Fruit fly (Drosophila melanogaster): Measurements from ENCODE around the gene Cpr78Cc.
A peak's percentile ranks its signal among the peaks of the same experiment; 100 is the strongest.

Cpr78Cc gene

dm6 chr3L:21267862-21268385, 32.5 kb upstream of the Cpr78Cc start, which contains the start of gene CG9391 (continued):
- TF ChIP-seq CG9797 (GFP tag; optimal IDR thresholded peaks at IDR 0.05): no peak
- TF ChIP-seq tll (GFP tag; optimal IDR thresholded peaks at IDR 0.05): no peak
- TF ChIP-seq Bteb2 (GFP tag; optimal IDR thresholded peaks at IDR 0.05): no peak
- peak; percentile 7; the same call in 1 of the 2 replicates for TF ChIP-seq CG13287 (GFP tag; IDR thresholded peaks at IDR 0.05; ENCODE audit: partially characterized antibody)
- TF ChIP-seq sob (GFP tag; IDR thresholded peaks at IDR 0.05): no peak
- TF ChIP-seq CG3847 (GFP tag; IDR thresholded peaks at IDR 0.05): no peak
- no peak for TF ChIP-seq CG32767 (GFP tag; IDR thresholded peaks at IDR 0.05)
- no peak for TF ChIP-seq ssp (GFP tag; IDR thresholded peaks at IDR 0.05)
- TF ChIP-seq Nf-YC (tag; optimal IDR thresholded peaks at IDR 0.05): peak; percentile 70
- TF ChIP-seq fd96Cb (tag; optimal IDR thresholded peaks at IDR 0.05): no peak
- no peak for TF ChIP-seq HLH54F (GFP tag; optimal IDR thresholded peaks at IDR 0.05)
- TF ChIP-seq CG34224 (GFP tag; IDR thresholded peaks at IDR 0.05; ENCODE audit: partially characterized antibody): no peak
- TF ChIP-seq usp (GFP tag; optimal IDR thresholded peaks at IDR 0.05): no peak
- no peak for TF ChIP-seq ro (GFP tag; IDR thresholded peaks at IDR 0.05)
- TF ChIP-seq chm (GFP tag; IDR thresholded peaks at IDR 0.05): no peak
- TF ChIP-seq caup (GFP tag; optimal IDR thresholded peaks at IDR 0.05; ENCODE audit: severe bottlenecking): no peak
- TF ChIP-seq inv (GFP tag; IDR thresholded peaks at IDR 0.05; ENCODE audit: partially characterized antibody): no peak
- no peak for TF ChIP-seq CG17328 (GFP tag; IDR thresholded peaks at IDR 0.05)
- no peak for TF ChIP-seq CG6854 (GFP tag; optimal IDR thresholded peaks at IDR 0.05)
- TF ChIP-seq CG7963 (GFP tag; IDR thresholded peaks at IDR 0.05; ENCODE audit: partially characterized antibody): no peak
- TF ChIP-seq CG2875 (GFP tag; optimal IDR thresholded peaks at IDR 0.05): no peak
- no peak for TF ChIP-seq CG2199 (GFP tag; IDR thresholded peaks at IDR 0.05)
- TF ChIP-seq unc-4 (GFP tag; IDR thresholded peaks at IDR 0.05; ENCODE audit: partially characterized antibody): no peak
- TF ChIP-seq Awh (GFP tag; IDR thresholded peaks at IDR 0.05): no peak
- peak; percentile 33 for TF ChIP-seq pzg (GFP tag; optimal IDR thresholded peaks at IDR 0.05)
- TF ChIP-seq crol (GFP tag; IDR thresholded peaks at IDR 0.05): no peak

dm6 chr3L:21270480-21270879, 29.9 kb upstream of the Cpr78Cc start, which contains the start of gene CG9389:
CG9389 (minus strand) TSS chr3L:21270580.
- TF ChIP-seq Awh (GFP tag; IDR thresholded peaks at IDR 0.05): no peak
- no peak for TF ChIP-seq onecut (GFP tag; IDR thresholded peaks at IDR 0.05)
- no peak for TF ChIP-seq MTF-1 (GFP tag; optimal IDR thresholded peaks at IDR 0.05; ENCODE audit: borderline replicate concordance)
- TF ChIP-seq slbo (GFP tag; IDR thresholded peaks at IDR 0.05): no peak
- no peak for TF ChIP-seq dmrt11E (tag; optimal IDR thresholded peaks at IDR 0.05)
- TF ChIP-seq Jarid2 (GFP tag; optimal IDR thresholded peaks at IDR 0.05): no peak

dm6 chr3L:21273504-21273903, 26.9 kb upstream of the Cpr78Cc start:
- peak; percentile 66 for TF ChIP-seq Ets65A (GFP tag)
- no peak for TF ChIP-seq CG12769 (tag; optimal IDR thresholded peaks at IDR 0.05)
- no peak for TF ChIP-seq HmgZ (tag; optimal IDR thresholded peaks at IDR 0.05)
- peak; percentile 9 for TF ChIP-seq Med (GFP tag)
- no peak for TF ChIP-seq tup (GFP tag; optimal IDR thresholded peaks at IDR 0.05)
- TF ChIP-seq dysf (GFP tag; IDR thresholded peaks at IDR 0.05): no peak
- TF ChIP-seq NC2β (GFP tag; optimal IDR thresholded peaks at IDR 0.05): no peak
